Worm (Caenorhabditis elegans): ENCODE results near the gene alkb-8.

- no peak for TF ChIP-seq scrt-1 (GFP tag; IDR thresholded peaks at IDR 0.05)
- no peak for TF ChIP-seq hmbx-1 (tag; optimal IDR thresholded peaks at IDR 0.05)
- no peak for TF ChIP-seq ama-1 (optimal IDR thresholded peaks at IDR 0.05)
- no peak for TF ChIP-seq hnd-1 (tag; optimal IDR thresholded peaks at IDR 0.05)
- TF ChIP-seq ceh-36 (tag; optimal IDR thresholded peaks at IDR 0.05): no peak
- TF ChIP-seq tra-4 (tag; optimal IDR thresholded peaks at IDR 0.05): no peak
- no peak for TF ChIP-seq hmg-4 (GFP tag; optimal IDR thresholded peaks at IDR 0.05)
- no peak for TF ChIP-seq ceh-13 (GFP tag; optimal IDR thresholded peaks at IDR 0.05)
- no peak for TF ChIP-seq flt-1 (GFP tag; IDR thresholded peaks at IDR 0.05)
- TF ChIP-seq tbx-37 (GFP tag; conservative IDR thresholded peaks at IDR 0.05): no peak
- TF ChIP-seq sea-1 (GFP tag; conservative IDR thresholded peaks at IDR 0.05): no peak
Observed at ce11 chrIII:3681351-3681938, 27.7 kb upstream of the alkb-8 start.
